Worm (Caenorhabditis elegans): ENCODE results near the gene aass-1.

DNA sequence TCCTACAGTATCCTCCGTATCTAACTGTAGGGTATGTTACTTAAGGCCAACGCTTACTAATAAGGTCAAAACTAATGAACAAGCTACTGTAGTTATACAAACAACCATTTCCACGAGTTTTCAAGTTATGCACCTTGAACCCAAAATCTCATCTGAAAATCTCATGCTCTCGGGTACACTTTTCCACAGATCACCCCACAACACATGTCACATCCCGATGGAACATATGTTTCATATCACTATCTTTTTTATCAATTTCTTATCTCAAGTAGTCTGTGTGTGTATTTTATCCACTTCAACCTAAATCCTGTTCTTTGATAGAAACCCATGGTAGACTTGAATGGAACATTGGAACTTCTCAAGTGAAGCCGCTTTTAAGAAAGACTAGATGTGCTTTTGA is 55.4 kb downstream of the aass-1 start:
- TF ChIP-seq ztf-11 (tag; optimal IDR thresholded peaks at IDR 0.05) (no peak), fos-1 (tag; optimal IDR thresholded peaks at IDR 0.05) (no peak), unc-62 (GFP tag; optimal IDR thresholded peaks at IDR 0.05) (no peak), efl-1 (optimal IDR thresholded peaks at IDR 0.05) (no peak), efl-1 (GFP tag; optimal IDR thresholded peaks at IDR 0.05 in 1 of 2) (no peak), mab-9 (GFP tag; IDR thresholded peaks at IDR 0.05) (no peak), irx-1 (tag; optimal IDR thresholded peaks at IDR 0.05) (no peak), sox-4 (tag; optimal IDR thresholded peaks at IDR 0.05) (no peak), lsy-2 (tag; optimal IDR thresholded peaks at IDR 0.05) (no peak), dsc-1 (tag; optimal IDR thresholded peaks at IDR 0.05) (no peak), pag-3 (tag; optimal IDR thresholded peaks at IDR 0.05; ENCODE audit: borderline replicate concordance, insufficient read depth) (no peak)

All from whole organism, L1 larva.